Worm (Caenorhabditis elegans): ENCODE measurements around the gene F36H9.7.

DNA sequence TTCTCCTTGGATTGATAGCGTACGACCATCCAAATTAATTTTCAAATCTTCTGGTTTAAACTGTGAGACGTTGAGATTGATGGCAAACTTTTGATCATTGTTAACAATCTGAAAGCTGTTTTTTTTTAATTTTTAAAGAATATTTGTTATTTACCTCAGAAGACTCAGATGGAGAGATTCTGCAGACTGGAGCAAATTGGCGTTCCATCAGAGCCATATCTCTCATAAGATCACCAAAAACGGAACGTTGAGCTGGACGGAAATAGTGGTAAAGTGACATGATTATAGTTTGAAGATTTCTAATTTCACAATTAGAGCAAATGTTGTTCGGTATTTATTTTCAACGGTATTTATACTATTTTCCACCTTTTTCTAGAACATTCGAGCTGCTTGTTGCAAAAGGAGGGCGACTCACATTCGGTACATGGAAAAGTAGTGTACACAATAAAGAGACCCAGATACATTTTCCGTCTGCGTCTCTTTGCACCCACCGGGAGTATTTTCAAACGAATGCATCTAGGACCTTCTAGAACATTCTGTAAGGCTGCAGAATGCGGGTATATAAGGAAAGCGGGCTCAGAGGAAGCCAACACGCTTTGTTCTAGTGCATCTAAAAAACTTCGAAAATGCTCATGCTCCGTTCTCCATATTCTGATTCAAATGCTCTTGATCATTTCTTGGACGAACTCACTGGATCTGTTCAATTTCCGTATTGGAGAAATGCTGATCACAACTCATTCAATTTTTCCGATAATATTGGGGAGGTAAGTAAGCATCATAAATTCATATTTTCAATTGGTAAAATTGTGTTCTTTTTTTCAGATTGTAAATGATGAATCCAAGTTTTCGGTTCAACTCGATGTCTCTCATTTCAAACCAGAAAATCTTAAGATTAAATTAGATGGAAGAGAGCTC lies 30.2 kb upstream of the F36H9.7 start, which contains the start of the genes hsp-16.2 and hsp-16.41:
- TF ChIP-seq aly-1 (tag; optimal IDR thresholded peaks at IDR 0.05) (no peak), F13C5.2 (tag; optimal IDR thresholded peaks at IDR 0.05) (no peak), ama-1 (optimal IDR thresholded peaks at IDR 0.05) (peak; percentile 76), tbx-11 (GFP tag; IDR thresholded peaks at IDR 0.05) (no peak), tbx-37 (GFP tag; conservative IDR thresholded peaks at IDR 0.05) (no peak), ets-7 (tag; optimal IDR thresholded peaks at IDR 0.05) (no peak), ceh-36 (tag; optimal IDR thresholded peaks at IDR 0.05) (no peak), pes-1 (GFP tag; IDR thresholded peaks at IDR 0.05) (no peak), flt-1 (GFP tag; IDR thresholded peaks at IDR 0.05) (no peak), scrt-1 (GFP tag; IDR thresholded peaks at IDR 0.05) (no peak), B0310.2 (tag; optimal IDR thresholded peaks at IDR 0.05) (no peak), hmg-4 (GFP tag; optimal IDR thresholded peaks at IDR 0.05) (no peak), sea-1 (GFP tag; conservative IDR thresholded peaks at IDR 0.05) (no peak), ceh-13 (GFP tag; optimal IDR thresholded peaks at IDR 0.05) (no peak)

Measured in whole organism, early embryonic.